Fruit fly (Drosophila melanogaster): Measurements from ENCODE around the gene eEF2.

DNA sequence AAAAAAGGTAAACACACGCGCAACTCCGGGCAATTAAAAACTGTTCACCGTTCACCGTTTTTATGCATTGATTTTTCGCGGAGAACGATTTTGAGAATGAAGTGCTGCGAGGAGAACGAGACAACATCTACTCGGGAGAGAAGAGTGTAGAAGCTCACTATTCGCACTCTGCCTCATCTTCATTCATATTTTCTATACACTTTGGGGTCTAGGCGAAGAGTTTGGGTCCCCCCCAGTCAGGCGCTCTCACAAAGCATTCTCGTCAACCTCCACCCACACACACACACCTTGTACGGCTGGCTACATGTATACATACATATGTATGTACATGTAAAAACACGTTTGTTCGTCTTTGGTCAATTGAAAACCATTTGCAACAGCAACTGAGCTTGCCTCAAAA is 5.4 kb downstream of the eEF2 start:
- no peak for TF ChIP-seq Myc (optimal IDR thresholded peaks at IDR 0.05)
- no peak for TF ChIP-seq psq (optimal IDR thresholded peaks at IDR 0.05)
- TF ChIP-seq insv (optimal IDR thresholded peaks at IDR 0.05), result no peak
- no peak for TF ChIP-seq ttk (optimal IDR thresholded peaks at IDR 0.05)
- no peak for TF ChIP-seq Sin3A (optimal IDR thresholded peaks at IDR 0.05)
- TF ChIP-seq h (optimal IDR thresholded peaks at IDR 0.05), result no peak
